Worm (Caenorhabditis elegans): ENCODE data around the gene C17B7.12.

DNA sequence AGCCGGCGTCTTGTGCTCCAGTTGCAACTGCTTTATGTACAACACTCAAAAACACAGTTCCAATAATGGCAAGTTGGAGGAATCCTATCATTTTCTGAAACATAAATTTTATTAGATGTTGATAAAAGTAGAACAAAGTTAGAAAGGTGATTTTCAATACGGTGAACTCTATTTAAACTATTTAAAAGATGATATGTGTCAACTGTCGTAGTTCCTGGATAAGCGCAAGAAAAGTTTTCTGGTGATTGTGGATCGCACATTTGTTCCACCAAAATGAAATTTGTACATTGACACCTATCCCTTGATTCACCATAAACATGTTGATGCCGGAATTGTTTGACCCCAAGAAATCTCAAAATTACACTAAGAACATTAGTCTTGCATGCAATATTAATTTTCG lies 21.0 kb upstream of the C17B7.12 start, which contains the start of gene C17B7.9:
- TF ChIP-seq ztf-29 (GFP tag; IDR thresholded peaks at IDR 0.05) (no peak), flt-1 (GFP tag; IDR thresholded peaks at IDR 0.05) (no peak), T22C8.4 (GFP tag; IDR thresholded peaks at IDR 0.05) (no peak), med-1 (GFP tag; optimal IDR thresholded peaks at IDR 0.05; ENCODE audit: insufficient read depth) (no peak), ref-1 (GFP tag; conservative IDR thresholded peaks at IDR 0.05) (no peak), tab-1 (GFP tag; IDR thresholded peaks at IDR 0.05) (no peak)

Measured in whole organism, midembryonic.